Fruit fly (Drosophila melanogaster): ENCODE measurements around the gene RhoGAP102A.

The RhoGAP102A gene

DNA sequence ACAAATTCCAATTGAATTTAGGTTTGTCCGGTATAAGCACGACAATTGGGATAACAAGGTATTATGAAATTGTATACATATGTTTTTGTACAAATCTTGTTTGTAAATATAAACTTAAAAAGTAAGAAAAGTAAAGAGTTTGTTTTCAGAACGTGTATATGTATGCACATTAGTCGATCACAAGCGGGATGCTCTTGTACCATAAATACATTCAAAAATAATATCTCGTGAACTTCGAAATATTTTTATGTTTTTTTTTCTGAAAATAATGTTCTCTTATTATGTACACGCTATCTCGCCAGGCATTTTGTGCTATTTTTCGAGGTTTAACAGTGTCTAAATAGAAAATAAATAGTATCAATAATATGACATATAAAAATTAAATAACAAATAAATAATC lies at the start of gene RhoGAP102A:
RhoGAP102A (plus strand) TSS at position 301 of the 400 bp plus-strand sequence.
- no peak for TF ChIP-seq EcR (GFP tag; optimal IDR thresholded peaks at IDR 0.05)
- TF ChIP-seq pan (optimal IDR thresholded peaks at IDR 0.05): no peak
- no peak for TF ChIP-seq usp (GFP tag; optimal IDR thresholded peaks at IDR 0.05)
- no peak for TF ChIP-seq CG8478 (optimal IDR thresholded peaks at IDR 0.05)
- TF ChIP-seq psq (optimal IDR thresholded peaks at IDR 0.05): no peak
- no peak for TF ChIP-seq Dll (optimal IDR thresholded peaks at IDR 0.05)

DNA sequence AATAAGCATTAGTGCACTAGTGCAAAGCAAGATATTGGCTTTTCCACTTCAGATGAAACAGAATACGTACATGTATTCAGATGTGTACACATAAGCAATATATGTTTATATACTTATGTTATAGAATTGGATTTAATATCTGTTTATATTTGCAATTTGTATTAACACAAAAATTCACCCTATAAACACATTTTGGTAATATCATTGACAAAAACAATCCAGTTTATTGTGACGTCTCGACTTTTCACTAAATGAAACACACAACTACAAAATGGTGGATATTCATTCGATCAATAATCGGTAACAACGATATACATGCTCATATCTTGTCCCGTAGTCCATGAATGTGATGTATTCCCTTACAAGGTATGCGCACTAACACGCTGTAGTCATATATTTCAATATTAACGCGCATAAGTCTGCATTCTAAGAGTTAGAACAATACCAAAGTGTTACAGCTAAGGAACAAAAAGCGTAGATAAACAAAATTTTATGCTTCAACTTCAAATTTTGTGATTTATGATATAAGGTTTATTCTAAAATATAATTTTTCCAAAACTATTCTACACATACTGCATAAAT lies 49.0 kb upstream of the RhoGAP102A start, which contains the start of gene CG31998:
CG31998 (minus strand) TSS at position 275 of the 582 bp plus-strand sequence.
- TF ChIP-seq usp (GFP tag; optimal IDR thresholded peaks at IDR 0.05) (no peak), CG8478 (optimal IDR thresholded peaks at IDR 0.05) (no peak), Dll (optimal IDR thresholded peaks at IDR 0.05) (no peak), EcR (GFP tag; optimal IDR thresholded peaks at IDR 0.05) (no peak), psq (optimal IDR thresholded peaks at IDR 0.05) (no peak), pan (optimal IDR thresholded peaks at IDR 0.05) (no peak)

DNA sequence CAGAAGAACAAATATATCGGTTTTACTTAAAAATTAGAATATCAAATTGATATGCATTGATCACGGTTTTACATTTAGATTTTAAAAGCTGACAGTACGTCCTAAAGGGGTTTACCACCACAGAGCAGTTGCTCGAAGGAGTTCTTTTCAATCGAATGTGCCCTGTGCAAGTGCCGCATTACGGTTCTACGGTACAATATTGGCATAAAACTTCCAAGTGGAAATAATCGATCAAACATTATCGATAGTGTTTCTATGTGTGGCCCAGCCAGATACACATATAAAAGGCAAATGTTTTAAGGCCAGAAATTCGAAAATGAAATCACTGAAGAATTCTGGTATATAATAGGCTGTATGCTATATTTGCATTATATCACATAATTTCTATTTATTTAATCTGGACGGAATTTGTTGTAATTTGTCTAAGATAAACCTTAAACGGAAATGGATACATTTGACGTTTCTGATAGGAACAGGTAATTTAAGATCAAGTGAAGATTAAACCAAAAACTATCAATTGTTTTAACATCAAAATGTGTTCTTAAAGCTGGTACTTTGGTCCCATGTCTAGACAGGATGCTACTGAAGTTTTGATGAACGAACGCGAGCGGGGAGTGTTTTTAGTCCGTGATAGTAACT lies 44.7 kb upstream of the RhoGAP102A start, which contains the start of gene Crk:
Crk (plus strand) TSS at position 214 of the 639 bp plus-strand sequence.
- no peak for TF ChIP-seq usp (GFP tag; optimal IDR thresholded peaks at IDR 0.05)
- TF ChIP-seq Dll (optimal IDR thresholded peaks at IDR 0.05): no peak
- TF ChIP-seq pan (optimal IDR thresholded peaks at IDR 0.05): no peak

DNA sequence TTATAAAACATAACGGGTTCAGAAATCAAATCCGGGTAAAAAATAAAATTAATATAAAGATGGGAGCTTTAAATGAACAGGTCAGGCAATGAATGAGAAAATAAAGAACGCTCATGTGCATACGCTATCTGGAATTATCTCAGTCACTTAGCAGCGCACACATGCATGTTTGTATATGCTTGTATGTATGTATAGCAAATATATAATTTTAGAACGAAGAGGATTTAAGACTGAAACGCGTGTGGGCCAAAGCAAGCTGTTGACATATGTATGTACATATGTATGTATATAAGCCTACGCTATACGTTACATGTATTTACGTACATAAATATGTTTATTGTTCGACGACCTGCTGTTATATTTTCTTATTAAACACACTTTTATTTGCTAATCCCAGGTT lies 29.0 kb upstream of the RhoGAP102A start:
- no peak for TF ChIP-seq EcR (GFP tag; optimal IDR thresholded peaks at IDR 0.05)
- TF ChIP-seq usp (GFP tag; optimal IDR thresholded peaks at IDR 0.05): no peak

DNA sequence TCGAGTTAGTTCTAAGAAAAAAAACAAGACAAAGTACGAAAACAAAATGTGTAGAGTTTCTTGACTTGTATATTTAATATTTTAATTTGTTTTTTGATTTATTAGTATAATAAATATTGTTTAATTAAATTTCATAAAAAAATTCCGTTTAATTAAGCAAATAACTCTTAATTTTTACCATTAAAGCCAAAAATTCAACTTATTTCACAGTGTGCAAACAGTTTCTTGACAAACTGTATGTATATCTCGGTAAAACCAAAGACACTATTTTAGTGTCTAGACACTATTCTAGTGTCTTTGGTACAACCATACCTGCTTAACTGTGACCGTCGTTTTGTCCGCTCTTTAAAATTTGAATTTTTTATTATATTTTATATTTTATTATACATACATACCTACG lies 28.0 kb upstream of the RhoGAP102A start:
- TF ChIP-seq pan (optimal IDR thresholded peaks at IDR 0.05) (no peak), psq (optimal IDR thresholded peaks at IDR 0.05) (no peak)

DNA sequence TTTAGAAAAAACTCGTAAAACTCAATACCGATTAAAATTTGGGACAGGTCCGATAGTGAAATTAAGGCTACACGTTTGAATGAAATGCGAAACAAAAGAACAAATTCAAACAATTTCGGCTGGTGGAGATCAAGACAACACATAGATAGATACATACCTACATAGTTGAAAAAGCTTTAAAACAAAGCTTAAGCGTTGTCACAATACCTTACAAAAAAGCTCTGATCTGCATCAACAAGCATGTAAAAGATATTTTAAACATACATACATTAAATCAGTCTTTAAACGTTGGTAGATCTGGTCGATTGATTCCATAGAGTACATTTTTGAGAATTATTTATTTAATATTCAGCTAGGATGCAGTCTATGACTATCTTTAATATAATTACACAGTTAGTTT lies 27.1 kb upstream of the RhoGAP102A start, which contains the start of the genes CG31999 and yellow-h:
CG31999 (minus strand) TSS at position 101 of the 400 bp plus-strand sequence.
yellow-h (plus strand) TSS at position 275 of the 400 bp plus-strand sequence.
- no peak for TF ChIP-seq EcR (GFP tag; optimal IDR thresholded peaks at IDR 0.05)
- TF ChIP-seq Dll (optimal IDR thresholded peaks at IDR 0.05): no peak
- TF ChIP-seq CG8478 (optimal IDR thresholded peaks at IDR 0.05): no peak
- no peak for TF ChIP-seq usp (GFP tag; optimal IDR thresholded peaks at IDR 0.05)
- no peak for TF ChIP-seq pan (optimal IDR thresholded peaks at IDR 0.05)
- no peak for TF ChIP-seq psq (optimal IDR thresholded peaks at IDR 0.05)

DNA sequence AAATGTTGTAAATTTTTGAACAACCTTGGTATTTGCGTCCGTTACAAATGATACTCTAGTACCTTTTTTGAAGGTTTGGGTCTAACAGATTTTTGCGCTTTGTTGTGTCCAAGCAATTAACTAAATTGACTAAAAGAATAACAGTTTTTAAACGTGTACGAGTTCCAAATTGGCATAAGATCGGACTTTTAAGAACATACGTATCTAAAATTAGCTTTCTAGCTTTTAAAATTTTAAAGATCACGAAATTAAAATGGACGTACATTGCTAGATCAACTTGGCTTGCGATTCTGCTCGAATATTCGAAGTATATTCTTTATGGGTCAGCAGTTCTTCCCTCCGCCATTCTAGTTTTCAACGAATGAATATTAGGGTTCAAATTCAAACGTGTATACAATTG lies 24.4 kb upstream of the RhoGAP102A start, which contains the start of gene CG1674:
CG1674 (plus strand) TSS at position 301 of the 400 bp plus-strand sequence.
- TF ChIP-seq EcR (GFP tag; optimal IDR thresholded peaks at IDR 0.05): no peak
- no peak for TF ChIP-seq pan (optimal IDR thresholded peaks at IDR 0.05)
- TF ChIP-seq usp (GFP tag; optimal IDR thresholded peaks at IDR 0.05): no peak
- TF ChIP-seq Dll (optimal IDR thresholded peaks at IDR 0.05): no peak
- no peak for TF ChIP-seq psq (optimal IDR thresholded peaks at IDR 0.05)
- TF ChIP-seq CG8478 (optimal IDR thresholded peaks at IDR 0.05): no peak

DNA sequence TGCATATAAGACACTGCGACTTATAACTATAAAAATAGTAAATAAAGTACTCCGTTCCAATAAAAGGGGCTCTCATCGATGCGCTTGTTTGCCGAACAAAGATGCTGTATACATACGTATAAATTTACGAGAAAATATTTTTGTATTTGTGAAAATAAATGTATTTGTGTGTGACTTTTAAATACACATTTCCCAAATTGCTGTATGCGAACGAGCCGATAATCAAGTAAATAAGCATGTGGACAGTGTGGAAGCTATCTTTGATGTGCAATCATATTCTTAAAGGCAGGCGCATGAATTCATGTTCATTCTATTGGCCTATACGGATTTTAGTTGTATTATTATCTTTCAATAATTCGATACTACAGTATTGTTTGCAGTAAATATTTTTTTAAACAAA lies 23.6 kb upstream of the RhoGAP102A start:
- TF ChIP-seq EcR (GFP tag; optimal IDR thresholded peaks at IDR 0.05): no peak

DNA sequence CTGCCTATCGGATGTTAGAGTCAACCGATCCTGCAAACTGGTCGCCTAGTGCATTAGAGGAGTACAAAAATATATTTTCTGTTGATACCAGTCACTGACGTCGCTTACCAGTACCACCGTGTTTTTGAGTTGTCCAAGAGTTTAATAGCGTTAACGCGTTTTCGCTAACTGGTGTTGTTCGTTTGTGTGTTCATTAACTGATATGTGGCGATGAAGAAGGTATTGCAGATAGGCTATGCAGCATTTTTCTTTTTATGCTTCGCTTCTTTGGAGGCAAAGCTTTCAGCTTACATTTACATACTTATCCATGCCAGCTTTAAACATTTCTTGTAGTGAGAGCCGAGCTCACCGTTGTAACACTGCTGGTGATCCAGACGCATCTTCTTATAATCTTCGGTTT lies 16.4 kb upstream of the RhoGAP102A start:
- no peak for TF ChIP-seq pan (optimal IDR thresholded peaks at IDR 0.05)
- TF ChIP-seq usp (GFP tag; optimal IDR thresholded peaks at IDR 0.05): no peak
- no peak for TF ChIP-seq CG8478 (optimal IDR thresholded peaks at IDR 0.05)
- no peak for TF ChIP-seq psq (optimal IDR thresholded peaks at IDR 0.05)
- TF ChIP-seq EcR (GFP tag; optimal IDR thresholded peaks at IDR 0.05): no peak
- TF ChIP-seq Dll (optimal IDR thresholded peaks at IDR 0.05): no peak

DNA sequence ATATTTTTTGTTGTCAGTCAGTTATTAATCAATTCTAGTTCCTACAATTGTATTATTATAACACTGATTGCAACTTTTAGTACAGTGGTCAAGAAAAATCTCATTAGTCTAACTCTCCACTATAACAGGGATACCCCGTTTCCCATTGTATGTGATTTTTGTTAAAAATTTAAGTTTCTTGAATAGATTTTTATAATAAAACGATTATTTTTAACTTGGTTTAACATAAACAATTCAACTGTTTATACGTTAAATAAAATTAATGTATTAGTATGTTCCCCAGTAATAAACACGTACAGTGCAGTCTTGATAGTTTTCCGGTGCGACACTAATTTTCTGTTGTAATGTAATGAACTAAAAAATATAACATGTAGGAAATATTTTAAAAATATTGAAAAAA lies 13.9 kb upstream of the RhoGAP102A start:
- TF ChIP-seq usp (GFP tag; optimal IDR thresholded peaks at IDR 0.05) (no peak), CG8478 (optimal IDR thresholded peaks at IDR 0.05) (no peak), Dll (optimal IDR thresholded peaks at IDR 0.05) (no peak), EcR (GFP tag; optimal IDR thresholded peaks at IDR 0.05) (no peak), pan (optimal IDR thresholded peaks at IDR 0.05) (no peak), psq (optimal IDR thresholded peaks at IDR 0.05) (no peak)

DNA sequence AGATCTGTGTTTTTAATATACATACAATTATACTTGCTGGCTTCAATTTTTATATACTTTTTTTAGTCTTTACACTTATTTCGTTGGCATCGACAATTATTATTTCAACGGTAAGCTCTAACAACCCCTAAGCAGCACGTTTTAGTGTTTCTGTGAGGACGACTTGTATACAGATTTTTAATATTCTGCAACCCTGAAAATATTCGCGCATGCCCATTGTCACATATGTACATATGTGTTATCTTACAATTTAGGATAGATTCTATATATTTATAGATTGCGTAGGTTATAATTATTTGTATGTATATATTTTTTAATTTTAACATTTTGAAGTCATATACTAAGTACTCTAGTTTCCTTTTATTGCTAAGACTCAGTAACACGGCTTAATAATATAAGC lies 1.6 kb upstream of the RhoGAP102A start, which contains the start of gene dpr7:
dpr7 (minus strand) TSS at position 154 of the 400 bp plus-strand sequence.
- TF ChIP-seq pan (optimal IDR thresholded peaks at IDR 0.05): no peak
- no peak for TF ChIP-seq CG8478 (optimal IDR thresholded peaks at IDR 0.05)
- TF ChIP-seq EcR (GFP tag; optimal IDR thresholded peaks at IDR 0.05): no peak
- no peak for TF ChIP-seq usp (GFP tag; optimal IDR thresholded peaks at IDR 0.05)
- TF ChIP-seq psq (optimal IDR thresholded peaks at IDR 0.05): no peak
- TF ChIP-seq Dll (optimal IDR thresholded peaks at IDR 0.05): no peak

DNA sequence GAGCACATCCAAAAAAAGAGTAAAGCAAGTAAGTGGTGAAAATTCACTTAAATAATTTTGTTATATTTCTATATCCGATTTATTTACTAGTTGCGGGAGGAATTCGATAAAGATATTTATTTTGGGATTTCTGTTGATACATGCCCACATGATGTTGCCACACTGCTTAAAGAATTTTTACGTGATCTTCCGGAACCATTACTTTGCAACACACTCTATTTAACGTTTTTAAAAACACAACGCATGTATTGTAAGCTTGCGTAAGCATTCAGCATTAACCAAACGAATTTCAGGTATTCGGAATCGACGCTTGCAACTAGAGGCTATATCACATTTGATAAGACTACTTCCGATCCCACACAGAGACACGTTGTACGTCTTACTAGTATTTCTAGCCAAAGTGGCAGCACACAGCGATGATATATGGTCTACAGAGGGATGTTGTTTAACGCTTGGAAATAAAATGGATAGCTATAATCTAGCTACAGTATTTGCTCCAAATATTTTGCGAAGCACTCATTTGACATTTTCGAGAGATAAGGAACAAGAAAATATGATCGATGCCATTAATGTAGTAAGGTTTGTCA lies 6.8 kb downstream of the RhoGAP102A start:
- TF ChIP-seq Dll (optimal IDR thresholded peaks at IDR 0.05) (no peak), usp (GFP tag; optimal IDR thresholded peaks at IDR 0.05) (no peak), psq (optimal IDR thresholded peaks at IDR 0.05) (no peak), pan (optimal IDR thresholded peaks at IDR 0.05) (no peak), CG8478 (optimal IDR thresholded peaks at IDR 0.05) (no peak)

Measured in whole organism.